Fruit fly (Drosophila melanogaster) whole organism, larva: ENCODE measurements around the gene CG31650.

Experiments used
- noc ChIP-seq: fragments of 200-800 bp; sonication (Bioruptor generic); optimal IDR thresholded peaks from 3 replicates; lab custom pipeline; 2019; ENCODE audit warnings: missing biosample characterization, mild to moderate bottlenecking, missing genetic modification characterization, moderate library complexity

CG31650 gene

DNA sequence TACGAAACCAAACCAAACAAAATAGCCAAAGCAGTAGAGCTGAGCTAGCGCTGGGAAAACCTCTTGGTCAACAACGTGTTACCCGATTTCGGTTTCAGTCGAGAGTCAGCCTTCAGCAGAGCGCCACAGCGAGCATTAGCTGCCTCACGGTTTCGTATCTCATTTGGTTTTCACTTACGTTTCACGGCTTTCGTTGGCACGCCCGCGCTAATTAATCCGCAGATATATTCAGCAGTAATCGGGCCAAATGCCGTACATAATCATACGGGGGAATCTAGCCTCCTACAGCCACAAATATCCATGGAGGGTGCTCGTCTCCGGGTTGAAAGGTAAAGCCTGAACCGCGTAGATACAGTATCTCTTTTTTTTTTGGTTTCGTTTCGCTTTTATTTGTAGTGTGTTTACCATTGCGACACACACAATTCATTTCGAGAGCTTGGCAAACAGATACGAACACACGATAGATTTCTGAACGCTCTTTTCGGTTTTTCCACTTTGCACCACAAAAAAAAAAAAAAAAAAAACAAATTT is at the start of gene CG31650:
Gene CG31650, minus strand, starts transcription at position 352 of the 531 bp plus-strand sequence.
- peak; percentile 8 for TF ChIP-seq noc (tag; lab: Kevin White, UChicago)

DNA sequence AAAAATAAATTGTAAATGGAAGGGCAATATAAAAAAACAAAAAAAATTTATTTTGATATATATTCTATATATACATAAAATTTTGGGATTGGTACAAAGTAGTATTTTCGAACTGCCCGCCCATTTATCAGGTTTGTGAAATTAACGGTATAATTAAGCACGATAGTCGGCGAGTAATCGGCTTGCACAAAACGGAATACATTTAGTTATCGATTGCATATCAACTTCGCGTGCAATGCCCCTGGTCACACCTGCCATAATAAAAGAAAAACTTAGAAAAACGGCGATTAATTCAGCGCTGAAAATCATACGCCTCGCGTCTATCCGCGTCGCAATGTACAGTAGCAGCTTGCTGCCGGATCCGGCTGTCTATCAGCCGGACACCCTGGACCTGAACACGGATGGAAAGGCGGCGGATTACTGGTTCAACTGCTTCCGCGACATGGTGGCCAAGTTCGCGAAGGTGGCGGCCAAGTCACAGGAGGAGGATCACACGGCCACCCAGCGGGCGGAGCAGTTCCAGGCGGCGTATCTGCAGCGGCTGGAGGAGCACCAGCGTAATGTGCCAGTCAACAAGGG is 49.3 kb upstream of the CG31650 start, which contains the start of gene CG5828:
Gene CG5828, plus strand, starts transcription at position 205 of the 579 bp plus-strand sequence.
- no peak for TF ChIP-seq noc (tag; lab: Kevin White, UChicago)

DNA sequence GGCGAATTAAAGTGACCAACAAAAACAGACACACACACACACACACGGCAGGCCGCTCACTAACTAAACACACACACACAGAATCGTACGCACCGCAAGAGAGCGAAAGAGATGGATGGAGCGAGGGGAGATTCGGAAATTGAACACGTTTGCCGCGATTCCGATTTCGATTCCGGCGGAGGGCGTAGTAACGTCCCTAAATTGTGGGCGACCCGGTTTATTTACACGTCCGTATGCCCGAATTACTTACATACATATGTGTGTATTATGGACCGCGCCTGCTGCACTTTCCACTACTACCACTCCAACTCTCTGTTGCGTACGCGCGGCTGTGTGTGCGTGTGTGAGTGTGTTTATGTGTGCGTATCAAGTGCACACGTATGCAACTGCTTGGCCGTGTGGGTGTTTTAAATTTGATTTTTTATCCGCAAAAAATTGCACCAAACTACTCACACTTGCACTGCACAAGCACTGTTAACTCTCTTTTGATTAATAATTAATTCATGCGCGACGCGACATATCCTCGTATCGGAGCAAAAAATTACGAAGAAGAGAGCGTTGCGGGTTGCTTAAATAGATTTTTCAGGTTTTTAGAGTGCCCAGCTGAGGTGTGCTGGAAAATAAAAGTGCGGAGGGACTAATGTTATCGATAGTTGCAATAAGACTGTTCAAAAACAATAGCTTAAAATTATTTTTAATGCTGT is 48.6 kb upstream of the CG31650 start, which contains the start of gene Pgant5:
Gene Pgant5, minus strand, starts transcription at position 601 of the 704 bp plus-strand sequence.
- peak; percentile 51 for TF ChIP-seq noc (tag; lab: Kevin White, UChicago)

DNA sequence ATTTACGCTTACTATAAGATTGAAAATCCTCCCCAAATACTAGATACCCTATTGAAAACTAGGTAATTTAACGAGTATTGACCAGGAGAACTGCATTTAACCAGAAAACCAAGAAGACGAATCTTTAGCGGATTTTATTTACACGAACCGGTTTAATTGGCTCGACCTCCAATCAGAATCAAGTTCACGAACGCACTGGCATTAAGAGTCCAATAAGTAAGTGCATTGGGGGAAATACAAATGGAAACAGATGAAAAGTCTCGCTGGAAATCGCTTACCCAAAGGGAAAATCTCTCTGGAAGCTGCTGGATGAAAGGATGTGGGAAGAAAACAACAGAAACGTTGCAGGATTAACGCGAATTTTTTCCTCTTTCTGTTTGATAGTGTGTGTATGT is 48.1 kb upstream of the CG31650 start:
- TF ChIP-seq noc (tag; lab: Kevin White, UChicago), result no peak

DNA sequence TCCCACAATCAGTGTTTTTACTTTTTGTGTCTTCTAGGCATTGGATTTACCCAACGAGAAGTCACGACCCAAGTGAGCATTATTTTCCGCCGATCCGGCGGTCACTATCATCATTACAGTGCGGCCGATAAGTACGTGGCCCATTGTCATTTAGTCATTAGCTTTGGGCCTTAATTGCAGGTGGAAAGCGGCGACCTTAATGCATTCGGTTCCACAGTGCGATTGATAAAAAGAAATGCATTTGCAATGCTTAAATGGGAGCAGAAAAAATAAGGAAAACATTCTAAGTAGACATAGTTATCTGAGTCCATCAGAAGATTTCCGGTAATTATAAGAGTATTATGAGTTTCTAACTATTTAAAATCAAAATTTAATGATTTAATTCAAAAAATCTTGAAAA is 47.6 kb upstream of the CG31650 start:
- peak; percentile 11 for TF ChIP-seq noc (tag; lab: Kevin White, UChicago)

DNA sequence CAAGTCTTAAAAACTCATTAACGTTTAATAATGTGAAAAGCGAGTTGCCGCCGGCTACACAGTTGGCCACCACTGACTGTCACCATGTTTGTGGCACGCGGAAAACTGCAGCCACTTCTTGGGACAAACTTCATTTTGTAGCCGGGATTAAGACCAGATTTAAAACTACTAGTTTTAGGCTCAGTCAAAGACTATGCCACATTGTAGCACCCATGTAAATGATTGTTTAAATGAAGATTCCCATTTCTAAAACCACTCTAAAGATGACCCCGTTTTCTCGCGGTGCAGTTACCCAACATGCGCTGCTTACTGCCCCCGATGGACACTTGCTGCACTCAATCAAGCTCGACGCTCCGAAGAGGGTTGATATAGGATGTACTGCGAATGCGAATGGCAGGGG is 45.8 kb upstream of the CG31650 start:
- TF ChIP-seq noc (tag; lab: Kevin White, UChicago), result no peak

DNA sequence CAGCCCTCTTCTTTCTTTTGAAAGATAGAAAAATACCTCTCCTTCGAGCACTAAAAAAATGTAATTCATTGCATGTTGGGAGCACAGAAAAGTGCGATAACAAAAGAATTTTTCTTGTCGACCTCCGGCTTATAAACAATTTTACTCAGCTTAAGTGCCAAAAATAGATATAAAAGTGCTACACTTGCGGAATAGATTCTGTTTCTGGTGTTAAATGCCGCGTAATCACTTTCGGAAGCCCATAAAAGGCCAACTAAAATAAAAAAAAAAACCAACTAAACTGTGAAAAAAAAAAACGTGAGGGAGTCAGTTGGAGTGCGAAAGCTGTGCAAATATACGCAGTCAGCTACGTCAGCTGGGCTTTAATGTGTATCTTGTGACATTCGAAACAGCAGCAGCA is 45.1 kb upstream of the CG31650 start:
- no peak for TF ChIP-seq noc (tag; lab: Kevin White, UChicago)

DNA sequence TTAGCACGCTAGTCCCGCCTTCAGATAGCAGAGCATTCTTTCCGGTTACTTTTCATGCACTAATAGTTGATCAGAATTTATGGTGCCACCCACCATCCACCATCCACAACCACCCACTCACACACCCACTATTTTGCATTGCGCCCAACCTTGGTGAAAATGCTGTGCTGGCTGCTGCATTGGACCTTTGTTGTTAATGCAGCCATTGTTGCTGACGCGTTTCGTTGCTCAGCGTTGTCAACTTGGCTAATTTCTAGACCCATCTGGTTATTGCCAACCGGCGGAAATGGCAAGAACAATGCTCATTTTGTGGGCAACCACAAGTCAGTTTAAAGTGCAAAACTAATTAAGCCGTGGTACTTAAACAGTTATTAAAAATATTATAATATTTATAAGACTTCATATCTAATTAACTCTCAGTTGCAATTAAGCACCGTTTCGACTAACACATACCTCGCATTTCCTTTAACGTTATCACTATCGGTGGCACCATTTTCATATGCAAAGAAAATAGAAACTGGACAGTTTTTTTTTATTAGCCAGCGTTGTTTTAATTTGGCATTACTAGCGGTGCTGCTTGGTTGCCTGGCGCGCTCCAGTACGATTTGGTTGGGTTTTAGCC is 44.2 kb upstream of the CG31650 start:
- no peak for TF ChIP-seq noc (tag; lab: Kevin White, UChicago)

DNA sequence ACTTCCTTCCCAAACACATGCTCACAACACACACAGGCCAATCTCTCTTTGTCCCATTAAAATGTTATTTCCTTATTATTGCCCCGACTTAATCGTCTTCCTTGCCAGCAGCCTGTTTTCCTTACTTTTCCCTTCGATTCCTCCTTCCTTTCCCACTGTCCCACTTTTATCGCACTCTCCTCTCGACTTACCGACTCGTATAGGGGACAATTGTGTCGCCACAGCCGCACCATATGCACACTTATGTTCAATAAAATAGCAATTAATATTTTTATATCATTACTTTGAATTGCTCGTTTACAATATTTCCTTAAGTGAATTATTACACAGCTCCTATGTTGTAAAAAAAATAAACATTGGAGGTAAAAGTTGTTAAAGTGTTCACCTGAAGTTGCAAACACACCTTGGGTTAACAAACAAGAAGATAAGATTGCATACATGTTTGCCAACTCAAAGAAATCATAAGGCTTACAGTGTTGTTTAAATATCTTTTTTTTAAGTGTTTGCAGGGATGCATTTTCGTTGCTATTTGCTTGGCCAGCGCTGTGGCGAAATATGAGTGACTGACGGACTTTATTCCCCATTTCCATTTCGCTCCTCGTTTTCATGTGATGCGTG is 42.5 kb upstream of the CG31650 start:
- peak; percentile 77 for TF ChIP-seq noc (tag; lab: Kevin White, UChicago)

DNA sequence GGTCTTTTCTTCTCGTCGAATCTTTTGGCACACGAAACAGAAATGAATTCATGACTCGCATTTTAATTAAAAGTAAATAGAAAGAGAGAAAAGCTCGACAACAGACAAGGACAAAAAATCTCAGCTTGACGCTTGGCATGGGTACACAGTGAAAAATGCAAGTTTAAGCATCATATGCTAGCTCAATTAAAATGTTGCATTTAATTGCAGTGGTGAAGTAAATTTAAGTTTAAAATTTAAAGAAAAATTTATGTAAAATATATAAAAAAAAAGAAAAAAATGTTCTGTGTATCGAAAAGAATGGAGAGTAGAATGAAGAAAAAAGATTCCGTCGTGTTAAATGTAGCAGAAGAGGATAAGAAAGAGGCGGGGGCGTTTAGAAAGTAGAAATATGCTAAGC is 41.0 kb upstream of the CG31650 start:
- peak; percentile 46 for TF ChIP-seq noc (tag; lab: Kevin White, UChicago)

DNA sequence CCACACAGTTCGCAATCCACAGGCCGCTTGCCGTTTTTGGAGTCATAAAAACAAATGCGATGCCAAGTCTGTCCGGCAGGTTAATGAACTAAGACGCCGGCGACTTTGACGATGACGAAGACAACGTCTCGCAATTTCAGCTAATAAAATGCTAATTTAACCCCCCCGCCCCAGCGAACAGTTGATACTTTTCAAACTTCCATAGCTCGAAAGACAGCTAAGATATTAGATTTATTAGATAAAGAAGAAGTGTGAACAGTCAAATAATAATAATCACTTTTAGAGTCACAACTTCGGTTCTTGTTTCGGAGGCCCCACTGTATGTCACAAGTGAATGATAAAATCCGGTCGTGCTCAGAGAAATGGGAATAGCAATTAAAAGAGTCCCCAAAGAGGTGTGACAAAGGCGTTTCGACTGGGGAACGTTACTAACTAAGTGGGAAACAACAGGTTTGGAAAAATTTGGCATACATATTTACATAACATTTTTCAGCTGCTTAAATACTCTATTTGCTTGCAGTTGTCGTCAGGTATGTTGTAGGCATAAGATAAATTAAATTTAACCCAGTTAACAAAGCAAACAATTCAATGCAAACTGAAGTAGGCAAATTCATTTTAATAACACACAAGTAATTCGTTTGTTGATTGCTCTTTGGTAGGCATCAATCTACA is 40.2 kb upstream of the CG31650 start:
- peak; percentile 76 for TF ChIP-seq noc (tag; lab: Kevin White, UChicago)

DNA sequence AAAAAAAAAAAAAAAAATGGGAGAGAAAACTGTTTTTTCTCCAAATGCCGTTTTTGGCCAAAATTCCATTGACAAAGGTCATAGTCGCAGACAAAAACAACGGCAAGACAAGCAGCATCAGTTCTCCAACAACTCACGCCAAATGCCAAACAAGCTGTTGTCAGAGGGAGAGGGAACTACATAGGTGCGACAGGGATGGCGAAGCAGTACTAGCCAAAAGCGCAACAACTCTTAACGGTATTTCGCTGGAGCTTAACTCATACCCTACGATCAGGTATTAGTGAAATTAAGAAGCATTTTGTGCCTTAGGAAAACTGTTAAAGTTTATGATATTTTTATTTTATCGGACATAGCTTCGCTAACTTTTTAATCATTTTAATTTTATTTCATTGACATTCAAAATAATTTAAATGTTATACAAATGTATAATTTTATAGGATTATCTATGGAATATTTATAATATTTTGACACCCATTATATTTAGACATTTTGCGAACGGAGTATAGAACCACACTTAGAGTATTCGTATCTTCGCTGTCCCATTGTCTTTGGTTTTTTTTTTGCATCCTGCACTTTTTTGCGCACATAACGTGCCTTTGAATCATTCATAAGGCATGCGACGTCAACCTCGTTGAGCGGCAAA is 35.8 kb upstream of the CG31650 start:
- TF ChIP-seq noc (tag; lab: Kevin White, UChicago), result peak; percentile 19

DNA sequence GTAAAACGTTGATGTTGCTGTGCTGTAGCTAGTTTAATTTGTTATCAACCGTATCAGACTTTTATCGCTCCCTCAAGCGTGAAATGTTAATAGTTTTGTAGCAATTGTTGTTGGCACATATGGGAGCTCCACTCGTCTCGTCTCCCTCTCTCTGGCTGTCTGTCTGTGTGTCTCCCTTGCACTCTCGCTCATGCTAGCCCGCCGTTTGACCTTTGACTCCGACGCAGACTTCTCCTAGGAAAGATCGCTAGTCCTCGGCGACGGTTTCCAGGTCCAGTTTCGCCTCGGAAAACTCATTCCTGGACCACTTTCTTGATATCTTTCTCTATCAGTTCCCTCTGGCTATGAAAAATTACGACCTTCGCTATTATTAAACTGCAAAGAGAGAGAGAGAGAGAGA is 34.7 kb upstream of the CG31650 start:
- no peak for TF ChIP-seq noc (tag; lab: Kevin White, UChicago)

DNA sequence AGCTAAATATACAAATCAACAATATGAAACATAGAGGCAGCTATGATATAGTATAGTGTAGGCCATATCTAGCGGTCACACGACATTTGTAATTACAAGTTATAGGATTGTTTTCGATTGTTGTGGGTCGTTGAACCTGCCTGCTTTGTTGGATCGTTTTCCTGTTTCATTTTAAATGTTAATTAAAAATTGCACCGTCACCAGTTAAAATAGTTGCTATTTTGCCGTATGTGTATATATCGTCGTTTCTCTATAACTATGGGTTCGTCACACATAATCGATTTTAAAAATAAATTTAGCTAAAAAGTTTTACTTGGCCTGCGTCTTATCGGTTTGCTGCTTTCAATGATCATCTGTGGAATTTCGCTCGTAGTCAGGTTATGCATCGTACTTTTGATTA is 27.8 kb upstream of the CG31650 start:
- TF ChIP-seq noc (tag; lab: Kevin White, UChicago), result no peak
